Fruit fly (Drosophila melanogaster) whole organism, embryonic: ENCODE results near the gene CG43675.

ENCODE experiments used
- Abd-B ChIP-seq: fragments of 200-800 bp; sonication (Bioruptor generic); optimal IDR thresholded peaks from 2 replicates; lab custom pipeline; 2018; ENCODE audit warnings: missing biosample characterization, mild to moderate bottlenecking, missing genetic modification characterization, moderate library complexity
- Atf3 ChIP-seq: fragments of 200-800 bp; sonication (Bioruptor generic); optimal IDR thresholded peaks from 3 replicates; lab custom pipeline; 2016; ENCODE audit warnings: missing biosample characterization, missing genetic modification characterization
- Bteb2 ChIP-seq: fragments of 200-800 bp; sonication (Bioruptor generic); optimal IDR thresholded peaks from 2 replicates; lab custom pipeline; 2016; ENCODE audit warnings: missing biosample characterization, missing genetic modification characterization
- C15 ChIP-seq: fragments of 200-800 bp; sonication (Bioruptor generic); IDR thresholded peaks from 3 replicates; pipeline ENCODE4 v1.3.6; 2022; ENCODE audit warnings: missing biosample characterization, missing genetic modification characterization
- CG10267 ChIP-seq: fragments of 200-800 bp; sonication (Bioruptor generic); optimal IDR thresholded peaks from 2 replicates; lab custom pipeline; 2018; ENCODE audit warnings: missing biosample characterization, mild to moderate bottlenecking, missing genetic modification characterization, moderate library complexity
- CG11085 ChIP-seq: fragments of 200-800 bp; sonication (Bioruptor generic); IDR thresholded peaks from 2 replicates; pipeline ENCODE4 v1.3.6; 2022; ENCODE audit warnings: missing biosample characterization, missing genetic modification characterization
- CG1233 ChIP-seq: fragments of 200-800 bp; sonication (Bioruptor generic); optimal IDR thresholded peaks from 4 replicates; lab custom pipeline; 2018; ENCODE audit warnings: missing biosample characterization, mild to moderate bottlenecking, missing genetic modification characterization
- CG1529 ChIP-seq: fragments of 200-800 bp; sonication (Bioruptor generic); optimal IDR thresholded peaks from 3 replicates; lab custom pipeline; 2018; ENCODE audit warnings: missing biosample characterization, missing genetic modification characterization
- CG15514 ChIP-seq: fragments of 200-800 bp; sonication (Bioruptor generic); optimal IDR thresholded peaks from 3 replicates; lab custom pipeline; 2017; ENCODE audit warnings: missing biosample characterization, missing genetic modification characterization, mild to moderate bottlenecking, moderate library complexity, missing genetic modification reagents
- CG16863 ChIP-seq: fragments of 200-800 bp; sonication (Bioruptor generic); optimal IDR thresholded peaks from 3 replicates; lab custom pipeline; 2016; ENCODE audit warnings: missing biosample characterization, missing genetic modification characterization
- CG18011 ChIP-seq: fragments of 200-800 bp; sonication (Bioruptor generic); optimal IDR thresholded peaks from 2 replicates; lab custom pipeline; 2017; ENCODE audit warnings: missing biosample characterization, missing genetic modification characterization, mild to moderate bottlenecking, moderate library complexity, missing genotype
- CG18476 ChIP-seq: fragments of 200-800 bp; sonication (Bioruptor generic); optimal IDR thresholded peaks from 2 replicates; lab custom pipeline; 2016; ENCODE audit warnings: missing biosample characterization, mild to moderate bottlenecking, missing genetic modification characterization
- CG18599 ChIP-seq: fragments of 200-800 bp; sonication (Bioruptor generic); optimal IDR thresholded peaks from 3 replicates; lab custom pipeline; 2017; ENCODE audit warnings: missing biosample characterization, missing genetic modification characterization, mild to moderate bottlenecking, moderate library complexity, missing genetic modification reagents
- CG18764 ChIP-seq: fragments of 200-800 bp; sonication (Bioruptor generic); optimal IDR thresholded peaks from 3 replicates; lab custom pipeline; 2016; ENCODE audit warnings: missing biosample characterization, missing genetic modification characterization
- CG2199 ChIP-seq: fragments of 200-800 bp; sonication (Bioruptor generic); IDR thresholded peaks from 3 replicates; pipeline ENCODE4 v1.3.6; 2022; ENCODE audit warnings: missing biosample characterization, missing genetic modification characterization
- CG2678 ChIP-seq: fragments of 200-800 bp; sonication (Bioruptor generic); optimal IDR thresholded peaks from 3 replicates; lab custom pipeline; 2019; ENCODE audit warnings: missing biosample characterization, mild to moderate bottlenecking, missing genetic modification characterization, moderate library complexity
- CG33557 ChIP-seq: fragments of 200-800 bp; sonication (Bioruptor generic); optimal IDR thresholded peaks from 2 replicates; lab custom pipeline; 2019; ENCODE audit warnings: missing biosample characterization, mild to moderate bottlenecking, missing genetic modification characterization, moderate library complexity
- CG42726 ChIP-seq: fragments of 200-800 bp; sonication (Bioruptor generic); IDR thresholded peaks from 2 replicates; pipeline ENCODE4 v1.3.6; 2022; ENCODE audit warnings: missing biosample characterization, missing genetic modification characterization; ENCODE audit not compliant: partially characterized antibody
- CG5953 ChIP-seq: fragments of 200-800 bp; sonication (Bioruptor generic); IDR thresholded peaks from 2 replicates; pipeline ENCODE4 v1.3.6; 2022; ENCODE audit warnings: missing biosample characterization, missing genetic modification characterization
- CG8765 ChIP-seq: fragments of 200-800 bp; sonication (Bioruptor generic); IDR thresholded peaks from 2 replicates; pipeline ENCODE4 v1.3.6; 2022; ENCODE audit warnings: missing biosample characterization, missing genetic modification characterization
- CG8924 ChIP-seq: fragments of 200-800 bp; optimal IDR thresholded peaks from 3 replicates; lab custom pipeline; 2019; ENCODE audit warnings: missing biosample characterization, mild to moderate bottlenecking, missing genetic modification characterization, moderate library complexity
- CG9437 ChIP-seq: fragments of 200-800 bp; sonication (Bioruptor generic); optimal IDR thresholded peaks from 2 replicates; lab custom pipeline; 2018; ENCODE audit warnings: missing biosample characterization, mild to moderate bottlenecking, missing genetic modification characterization
- CG9609 ChIP-seq: fragments of 200-800 bp; sonication (Bioruptor generic); optimal IDR thresholded peaks from 3 replicates; lab custom pipeline; 2016; ENCODE audit warnings: missing biosample characterization, missing genetic modification characterization
- Camta ChIP-seq: fragments of 200-800 bp; sonication (Bioruptor generic); optimal IDR thresholded peaks from 2 replicates; lab custom pipeline; 2016; ENCODE audit warnings: missing biosample characterization, missing genetic modification characterization
- Dad ChIP-seq: fragments of 200-800 bp; sonication (Bioruptor generic); optimal IDR thresholded peaks from 3 replicates; lab custom pipeline; 2016; ENCODE audit warnings: missing biosample characterization, missing genetic modification characterization
- Deaf1 ChIP-seq: fragments of 200-800 bp; optimal IDR thresholded peaks from 3 replicates; lab custom pipeline; 2019; ENCODE audit warnings: missing biosample characterization, mild to moderate bottlenecking, missing genetic modification characterization, moderate library complexity
- Ets65A ChIP-seq: fragments of 200-800 bp; sonication (Bioruptor generic); peaks from one replicate; lab custom pipeline; 2016; ENCODE audit warnings: missing biosample characterization, missing genetic modification characterization
- Hr51 ChIP-seq, 2 experiments: fragments of 200-800 bp; sonication (Bioruptor generic); optimal IDR thresholded peaks; 2 replicates in 1 of 2; 3 replicates in 1 of 2; lab custom pipeline; 2016 to 2018; ENCODE audit warnings: missing biosample characterization in 2 of 2, missing genetic modification characterization in 2 of 2, mild to moderate bottlenecking in 1 of 2, moderate library complexity in 1 of 2
- NfI ChIP-seq: fragments of 200-800 bp; sonication (Bioruptor generic); optimal IDR thresholded peaks from 3 replicates; lab custom pipeline; 2018; ENCODE audit warnings: missing biosample characterization, mild to moderate bottlenecking, missing genetic modification characterization, moderate library complexity
- Oli ChIP-seq: fragments of 200-800 bp; sonication (Bioruptor generic); optimal IDR thresholded peaks from 2 replicates; lab custom pipeline; 2018; ENCODE audit warnings: missing biosample characterization, mild to moderate bottlenecking, missing genetic modification characterization, moderate library complexity
- Scr ChIP-seq: fragments of 200-800 bp; sonication (Bioruptor generic); IDR thresholded peaks from 2 replicates; pipeline ENCODE4 v1.3.6; 2022; ENCODE audit warnings: missing biosample characterization, missing genetic modification characterization; ENCODE audit not compliant: partially characterized antibody
- br ChIP-seq: fragments of >200 bp; optimal IDR thresholded peaks from 2 replicates; lab custom pipeline; 2017
- btn ChIP-seq: fragments of 200-800 bp; sonication (Bioruptor generic); optimal IDR thresholded peaks from 2 replicates; lab custom pipeline; 2016; ENCODE audit warnings: missing biosample characterization, missing genetic modification characterization
- cato ChIP-seq: fragments of 200-800 bp; sonication (Bioruptor generic); optimal IDR thresholded peaks from 2 replicates; lab custom pipeline; 2016; ENCODE audit warnings: missing biosample characterization, missing genetic modification characterization, borderline replicate concordance
- gce ChIP-seq: fragments of 200-800 bp; sonication (Bioruptor generic); IDR thresholded peaks from 3 replicates; pipeline ENCODE4 v1.3.6; 2022; ENCODE audit warnings: missing biosample characterization, missing genetic modification characterization
- her ChIP-seq: fragments of 200-800 bp; sonication (Bioruptor generic); optimal IDR thresholded peaks from 2 replicates; lab custom pipeline; 2016; ENCODE audit warnings: missing biosample characterization, missing genetic modification characterization
- insv ChIP-seq, 2 experiments: fragments of 200-800 bp; sonication (Bioruptor generic); optimal IDR thresholded peaks; 3 replicates each; lab custom pipeline; 2016 to 2018; ENCODE audit warnings: missing biosample characterization in 2 of 2, missing genetic modification characterization in 2 of 2
- knrl ChIP-seq: fragments of 200-800 bp; sonication (Bioruptor generic); IDR thresholded peaks from 3 replicates; pipeline ENCODE4 v1.3.6; 2022; ENCODE audit warnings: missing biosample characterization, missing genetic modification characterization; ENCODE audit not compliant: partially characterized antibody
- nau ChIP-seq: fragments of 200-800 bp; sonication (Bioruptor generic); optimal IDR thresholded peaks from 3 replicates; lab custom pipeline; 2017; ENCODE audit warnings: missing biosample characterization, mild to moderate bottlenecking, missing genetic modification characterization, missing genetic modification reagents
- oc ChIP-seq: fragments of 200-800 bp; sonication (Bioruptor generic); optimal IDR thresholded peaks from 2 replicates; lab custom pipeline; 2018; ENCODE audit warnings: missing biosample characterization, mild to moderate bottlenecking, missing genetic modification characterization, moderate library complexity
- pho ChIP-seq: fragments of 200-800 bp; sonication (Bioruptor generic); optimal IDR thresholded peaks from 2 replicates; lab custom pipeline; 2016; ENCODE audit warnings: missing biosample characterization, missing genetic modification characterization
- phol ChIP-seq: fragments of 200-800 bp; sonication (Bioruptor generic); optimal IDR thresholded peaks from 3 replicates; lab custom pipeline; 2018; ENCODE audit warnings: missing biosample characterization, mild to moderate bottlenecking, missing genetic modification characterization, moderate library complexity
- psq ChIP-seq: fragments of 200-800 bp; sonication (Bioruptor generic); optimal IDR thresholded peaks from 2 replicates; lab custom pipeline; 2017; ENCODE audit warnings: missing biosample characterization, missing genetic modification characterization
- rib ChIP-seq: fragments of 200-800 bp; sonication (Bioruptor generic); IDR thresholded peaks from 2 replicates; pipeline ENCODE4 v1.3.6; 2022; ENCODE audit warnings: missing biosample characterization, missing genetic modification characterization
- sim ChIP-seq: fragments of 200-800 bp; sonication (Bioruptor generic); IDR thresholded peaks from 2 replicates; pipeline ENCODE4 v1.3.6; 2022; ENCODE audit warnings: missing biosample characterization, missing genetic modification characterization
- tll ChIP-seq, 2 experiments: fragments of 200-800 bp in 1 of 2; fragments of >200 bp in 1 of 2; sonication (Bioruptor generic) in 1 of 2; optimal IDR thresholded peaks; 2 replicates each; lab custom pipeline; 2017 to 2019; ENCODE audit warnings: missing biosample characterization in 2 of 2, missing genetic modification characterization in 2 of 2, mild to moderate bottlenecking in 1 of 2, moderate library complexity in 1 of 2
- ttk ChIP-seq: fragments of 200-800 bp; sonication (Bioruptor generic); IDR thresholded peaks from 2 replicates; pipeline ENCODE4 v2.1.2; 2022; ENCODE audit warnings: missing biosample characterization, missing genetic modification characterization
- z ChIP-seq: fragments of 200-800 bp; sonication (Bioruptor generic); IDR thresholded peaks from 3 replicates; pipeline ENCODE4 v1.3.6; 2022; ENCODE audit warnings: missing biosample characterization, missing genetic modification characterization

Gene CG43675

dm6 chr3R:9341189-9342012, 13.9 kb upstream of the CG43675 start:
- TF ChIP-seq CG5953 (GFP tag; lab: Robert Waterston, UW) = no peak
- peak; percentile 89 for TF ChIP-seq CG18599 (GFP tag; lab: Kevin White, UChicago)
- peak; percentile 22 for TF ChIP-seq her (GFP tag; lab: Kevin White, UChicago)
- peak; percentile 76 for TF ChIP-seq CG9437 (GFP tag; lab: Kevin White, UChicago)
- TF ChIP-seq CG1529 = peak; percentile 70
- TF ChIP-seq CG11085 (GFP tag; lab: Robert Waterston, UW) = peak; percentile 34; the same call in 1 of the 2 replicates
- TF ChIP-seq CG33557 = peak; percentile 77
- peak; percentile 51 for TF ChIP-seq Dad (GFP tag; lab: Kevin White, UChicago)
- TF ChIP-seq gce = no peak; the same call in 2 of the 3 replicates
- TF ChIP-seq psq = peak; percentile 59
- TF ChIP-seq CG18011 (GFP tag; lab: Kevin White, UChicago) = peak; percentile 35
- peak; percentile 45; the same call in 1 of the 2 replicates for TF ChIP-seq rib (GFP tag; lab: Robert Waterston, UW)
- TF ChIP-seq C15 (GFP tag; lab: Robert Waterston, UW) = no peak
- TF ChIP-seq Abd-B (GFP tag; lab: Kevin White, UChicago) = peak; percentile 37
- TF ChIP-seq NfI = peak; percentile 82
- TF ChIP-seq CG8924 (tag; lab: Kevin White, UChicago) = peak; percentile 89
- TF ChIP-seq CG16863 (GFP tag; lab: Kevin White, UChicago) = peak; percentile 5
- peak; percentile 23 for TF ChIP-seq cato (GFP tag; lab: Kevin White, UChicago)
- peak; percentile 71 for TF ChIP-seq CG15514 (GFP tag; lab: Kevin White, UChicago)
- peak; percentile 75 for TF ChIP-seq nau (GFP tag; lab: Kevin White, UChicago)
- no peak for TF ChIP-seq tll (GFP tag; optimal IDR thresholded peaks at IDR 0.05; lab: Kevin White, UChicago)
- TF ChIP-seq Hr51 (GFP tag; optimal IDR thresholded peaks at IDR 0.05; lab: Kevin White, UChicago) = peak; percentile 60 to 86
- peak; percentile 92 for TF ChIP-seq knrl (GFP tag; lab: Robert Waterston, UW)
- peak; percentile 58 for TF ChIP-seq btn (GFP tag; lab: Kevin White, UChicago)
- peak; percentile 64 for TF ChIP-seq Bteb2 (GFP tag; lab: Kevin White, UChicago)
- TF ChIP-seq CG2199 (GFP tag; lab: Robert Waterston, UW) = peak; percentile 86; the same call in 2 of the 3 replicates
- TF ChIP-seq oc (tag; lab: Kevin White, UChicago) = peak; percentile 29
- peak; percentile 31 for TF ChIP-seq CG18764 (GFP tag; lab: Kevin White, UChicago)
- TF ChIP-seq Oli = peak; percentile 73
- TF ChIP-seq CG2678 (tag; lab: Kevin White, UChicago) = peak; percentile 91
- no peak for TF ChIP-seq ttk (GFP tag; lab: Robert Waterston, UW)
- TF ChIP-seq br (lab: Kevin White, UChicago) = no peak
- TF ChIP-seq Deaf1 = peak; percentile 68
- TF ChIP-seq CG8765 (GFP tag; lab: Robert Waterston, UW) = peak; percentile 41; the same call in 1 of the 2 replicates
- peak; percentile 74 for TF ChIP-seq CG10267 (tag; lab: Kevin White, UChicago)
- peak; percentile 75 for TF ChIP-seq CG18476
- peak; percentile 44 for TF ChIP-seq phol (tag; lab: Kevin White, UChicago)
- peak; percentile 6 for TF ChIP-seq Camta (GFP tag; lab: Kevin White, UChicago)
- TF ChIP-seq CG1233 (GFP tag; lab: Kevin White, UChicago) = peak; percentile 76
- TF ChIP-seq insv (GFP tag; optimal IDR thresholded peaks at IDR 0.05; lab: Kevin White, UChicago) = peak in 1 of 2 experiments; percentile 72
- peak; percentile 20 for TF ChIP-seq Ets65A (GFP tag; lab: Kevin White, UChicago)
- TF ChIP-seq pho (GFP tag; lab: Kevin White, UChicago) = peak; percentile 67
- TF ChIP-seq z (GFP tag; lab: Robert Waterston, UW) = no peak
- peak; percentile 63; the same call in 1 of the 2 replicates for TF ChIP-seq CG42726 (GFP tag; lab: Robert Waterston, UW)
- peak; percentile 97 for TF ChIP-seq Scr (GFP tag; lab: Robert Waterston, UW)
- peak; percentile 11 for TF ChIP-seq CG9609 (GFP tag; lab: Kevin White, UChicago)
- peak; percentile 34 for TF ChIP-seq Atf3 (GFP tag; lab: Kevin White, UChicago)
- TF ChIP-seq sim (GFP tag; lab: Robert Waterston, UW) = peak; percentile 33; the same call in 1 of the 2 replicates
